Fruit fly (Drosophila melanogaster) whole organism, pupa: Measurements from ENCODE around the gene twf.

Experiments used
- CG10348 ChIP-seq: fragments of 200-800 bp; sonication (Bioruptor generic); IDR thresholded peaks from 2 replicates; pipeline ENCODE4 v1.3.6; 2022; ENCODE audit warnings: missing biosample characterization, missing genetic modification characterization
- CG12605 ChIP-seq: fragments of 200-800 bp; sonication (Bioruptor generic); IDR thresholded peaks from 2 replicates; pipeline ENCODE4 v1.3.6; 2022; ENCODE audit warnings: missing biosample characterization, missing genetic modification characterization
- CG13204 ChIP-seq: fragments of 200-800 bp; sonication (Bioruptor generic); optimal IDR thresholded peaks from 2 replicates; lab custom pipeline; 2018; ENCODE audit warnings: missing biosample characterization, mild to moderate bottlenecking, missing genetic modification characterization, moderate library complexity
- CG14655 ChIP-seq: fragments of 200-800 bp; sonication (Bioruptor generic); optimal IDR thresholded peaks from 3 replicates; lab custom pipeline; 2017; ENCODE audit warnings: mild to moderate bottlenecking, missing biosample characterization, missing genetic modification reagents, missing genetic modification characterization
- CG15710 ChIP-seq: fragments of 200-800 bp; sonication (Bioruptor generic); optimal IDR thresholded peaks from 2 replicates; lab custom pipeline; 2018; ENCODE audit warnings: missing biosample characterization, mild to moderate bottlenecking, missing genetic modification characterization, moderate library complexity
- CG17806 ChIP-seq: fragments of 200-800 bp; sonication (Bioruptor generic); optimal IDR thresholded peaks from 2 replicates; lab custom pipeline; 2018; ENCODE audit warnings: missing biosample characterization, mild to moderate bottlenecking, missing genetic modification characterization, moderate library complexity
- CG32121 ChIP-seq: fragments of 200-800 bp; sonication (Bioruptor generic); IDR thresholded peaks from 2 replicates; pipeline ENCODE4 v1.3.6; 2022; ENCODE audit warnings: missing biosample characterization, missing genetic modification characterization
- CG34367 ChIP-seq: fragments of 200-800 bp; sonication (Bioruptor generic); optimal IDR thresholded peaks from 2 replicates; lab custom pipeline; 2018; ENCODE audit warnings: missing biosample characterization, mild to moderate bottlenecking, missing genetic modification characterization
- CG4496 ChIP-seq: fragments of 200-800 bp; sonication (Bioruptor generic); IDR thresholded peaks from 3 replicates; pipeline ENCODE4 v1.3.6; 2022; ENCODE audit warnings: missing biosample characterization, missing genetic modification characterization
- CG8159 ChIP-seq: fragments of 200-800 bp; sonication (Bioruptor generic); optimal IDR thresholded peaks from 3 replicates; lab custom pipeline; 2018; ENCODE audit warnings: missing biosample characterization, mild to moderate bottlenecking, missing genetic modification characterization, moderate library complexity
- CG8301 ChIP-seq: fragments of 200-800 bp; sonication (Bioruptor generic); optimal IDR thresholded peaks from 2 replicates; lab custom pipeline; 2018; ENCODE audit warnings: missing biosample characterization, mild to moderate bottlenecking, missing genetic modification characterization
- CG9948 ChIP-seq: fragments of 200-800 bp; sonication (Bioruptor generic); optimal IDR thresholded peaks from 2 replicates; lab custom pipeline; 2018; ENCODE audit warnings: missing biosample characterization, mild to moderate bottlenecking, missing genetic modification characterization, moderate library complexity
- D1 ChIP-seq: fragments of 200-800 bp; sonication (Bioruptor generic); optimal IDR thresholded peaks from 2 replicates; lab custom pipeline; 2018; ENCODE audit warnings: missing biosample characterization, mild to moderate bottlenecking, missing genetic modification characterization, moderate library complexity
- EcR ChIP-seq: fragments of 200-800 bp; sonication (Bioruptor generic); optimal IDR thresholded peaks from 3 replicates; lab custom pipeline; 2019; ENCODE audit warnings: missing biosample characterization, missing genetic modification characterization, mild to moderate bottlenecking, moderate library complexity, missing genetic modification reagents
- Ets98B ChIP-seq: fragments of 200-800 bp; sonication (Bioruptor generic); IDR thresholded peaks from 2 replicates; pipeline ENCODE4 v1.3.6; 2022; ENCODE audit warnings: missing biosample characterization, missing genetic modification characterization
- Pif1A ChIP-seq: fragments of 200-800 bp; sonication (Bioruptor generic); optimal IDR thresholded peaks from 3 replicates; lab custom pipeline; 2016; ENCODE audit warnings: missing biosample characterization, missing genetic modification characterization
- Pif1B ChIP-seq: fragments of 200-800 bp; sonication (Bioruptor generic); optimal IDR thresholded peaks from 3 replicates; lab custom pipeline; 2016; ENCODE audit warnings: missing biosample characterization, missing genetic modification characterization
- Snoo ChIP-seq: fragments of 200-800 bp; sonication (Bioruptor generic); optimal IDR thresholded peaks from 3 replicates; lab custom pipeline; 2017; ENCODE audit warnings: missing biosample characterization, mild to moderate bottlenecking, missing genetic modification characterization, inconsistent platforms
- fd96Ca ChIP-seq: fragments of 200-800 bp; sonication (Bioruptor generic); IDR thresholded peaks from 3 replicates; pipeline ENCODE4 v1.3.6; 2022; ENCODE audit warnings: missing biosample characterization, missing genetic modification characterization
- gl ChIP-seq: fragments of 200-800 bp; sonication (Bioruptor generic); optimal IDR thresholded peaks from 2 replicates; lab custom pipeline; 2018; ENCODE audit warnings: missing biosample characterization, mild to moderate bottlenecking, missing genetic modification characterization
- rn ChIP-seq: fragments of 200-800 bp; sonication (Bioruptor generic); IDR thresholded peaks from 2 replicates; pipeline ENCODE4 v1.3.6; 2022; ENCODE audit warnings: missing biosample characterization, missing genetic modification characterization

The twf gene

dm6 chr3R:14108158-14108921, 14.1 kb upstream of the twf start, which contains the start of gene CG12402:
Gene CG12402 (minus strand): TSS chr3R:14108321.
- TF ChIP-seq CG13204 (GFP tag; lab: Kevin White, UChicago) (no peak), fd96Ca (GFP tag; lab: Robert Waterston, UW) (peak; percentile 68; the same call in 2 of the 3 replicates), gl (tag; lab: Kevin White, UChicago) (no peak), CG15710 (tag; lab: Kevin White, UChicago) (no peak), Ets98B (GFP tag; lab: Robert Waterston, UW) (peak; percentile 70; the same call in 1 of the 2 replicates), Pif1A (GFP tag; lab: Kevin White, UChicago) (peak; percentile 14), CG8159 (tag; lab: Kevin White, UChicago) (peak; percentile 20), rn (0 out of 2 replicates have a peak, but pooled peaks have one; percentile 35), D1 (tag; lab: Kevin White, UChicago) (peak; percentile 14), Snoo (tag; lab: Kevin White, UChicago) (no peak), CG17806 (tag; lab: Kevin White, UChicago) (no peak), Pif1B (GFP tag; lab: Kevin White, UChicago) (peak; percentile 8), CG14655 (GFP tag; lab: Kevin White, UChicago) (peak; percentile 40), CG9948 (tag; lab: Kevin White, UChicago) (peak; percentile 16), CG8301 (tag; lab: Kevin White, UChicago) (no peak), CG32121 (GFP tag; lab: Robert Waterston, UW) (peak; percentile 74), CG34367 (tag; lab: Kevin White, UChicago) (no peak), CG4496 (GFP tag; lab: Robert Waterston, UW) (peak; percentile 60; the same call in 2 of the 3 replicates), EcR (GFP tag; lab: Kevin White, UChicago) (no peak), CG10348 (no peak), CG12605 (peak; percentile 70)

- TF ChIP-seq CG12605 (no peak), CG8301 (tag; lab: Kevin White, UChicago) (no peak), CG8159 (tag; lab: Kevin White, UChicago) (no peak), Snoo (tag; lab: Kevin White, UChicago) (no peak), Pif1A (GFP tag; lab: Kevin White, UChicago) (no peak)
Observed at dm6 chr3R:14109145-14109544, 13.3 kb upstream of the twf start, which contains the start of gene Or88a. Gene Or88a (plus strand): TSS chr3R:14109445.

- TF ChIP-seq CG32121 (GFP tag; lab: Robert Waterston, UW) (no peak), CG8159 (tag; lab: Kevin White, UChicago) (no peak), CG8301 (tag; lab: Kevin White, UChicago) (no peak), CG17806 (tag; lab: Kevin White, UChicago) (no peak), Ets98B (GFP tag; lab: Robert Waterston, UW) (no peak), gl (tag; lab: Kevin White, UChicago) (no peak)
Observed at dm6 chr3R:14112066-14112465, 10.4 kb upstream of the twf start, which contains the start of gene CG14357. Gene CG14357 (minus strand): TSS chr3R:14112166.

- TF ChIP-seq CG12605 (no peak), Pif1B (GFP tag; lab: Kevin White, UChicago) (no peak), fd96Ca (GFP tag; lab: Robert Waterston, UW) (no peak), EcR (GFP tag; lab: Kevin White, UChicago) (no peak), CG10348 (no peak), CG8159 (tag; lab: Kevin White, UChicago) (no peak), CG17806 (tag; lab: Kevin White, UChicago) (no peak), D1 (tag; lab: Kevin White, UChicago) (no peak), CG34367 (tag; lab: Kevin White, UChicago) (no peak), CG4496 (GFP tag; lab: Robert Waterston, UW) (no peak), CG32121 (GFP tag; lab: Robert Waterston, UW) (no peak), CG8301 (tag; lab: Kevin White, UChicago) (no peak), CG14655 (GFP tag; lab: Kevin White, UChicago) (no peak), CG9948 (tag; lab: Kevin White, UChicago) (no peak), CG15710 (tag; lab: Kevin White, UChicago) (no peak), rn (no peak), Ets98B (GFP tag; lab: Robert Waterston, UW) (no peak), CG13204 (GFP tag; lab: Kevin White, UChicago) (no peak), Pif1A (GFP tag; lab: Kevin White, UChicago) (no peak), Snoo (tag; lab: Kevin White, UChicago) (no peak)
Observed at dm6 chr3R:14116088-14116487, 6.4 kb upstream of the twf start.

- TF ChIP-seq rn: no peak
- TF ChIP-seq EcR (GFP tag; lab: Kevin White, UChicago): no peak
- TF ChIP-seq Ets98B (GFP tag; lab: Robert Waterston, UW): no peak
- TF ChIP-seq CG13204 (GFP tag; lab: Kevin White, UChicago): no peak
- TF ChIP-seq CG15710 (tag; lab: Kevin White, UChicago): no peak
- TF ChIP-seq, all 21 proteins: peak for 0
Observed at dm6 chr3R:14118350-14118749, 4.1 kb upstream of the twf start, which contains the start of gene Kif19A. Gene Kif19A (minus strand): TSS chr3R:14118450.
